Fruit fly (Drosophila melanogaster) whole organism, embryonic: ENCODE data around the gene Mtpalpha.
A peak's percentile ranks its signal among the peaks of the same experiment; 100 is the strongest.

Experiments
- Atf3 ChIP-seq: fragments of 200-800 bp; sonication (Bioruptor generic); optimal IDR thresholded peaks from 3 replicates; lab custom pipeline; 2016; ENCODE audit warnings: missing biosample characterization, missing genetic modification characterization
- B-H1 ChIP-seq: fragments of 200-800 bp; sonication (Bioruptor generic); IDR thresholded peaks from 3 replicates; pipeline ENCODE4 v1.3.6; 2022; ENCODE audit warnings: missing biosample characterization, missing genetic modification characterization
- CG10209 ChIP-seq: fragments of 200-800 bp; sonication (Bioruptor generic); optimal IDR thresholded peaks from 3 replicates; lab custom pipeline; 2017; ENCODE audit warnings: missing biosample characterization, mild to moderate bottlenecking, missing genetic modification characterization, missing genetic modification reagents
- CG10267 ChIP-seq: fragments of 200-800 bp; sonication (Bioruptor generic); optimal IDR thresholded peaks from 2 replicates; lab custom pipeline; 2018; ENCODE audit warnings: missing biosample characterization, mild to moderate bottlenecking, missing genetic modification characterization, moderate library complexity
- CG10654 ChIP-seq: fragments of 200-800 bp; sonication (Bioruptor generic); optimal IDR thresholded peaks from 2 replicates; lab custom pipeline; 2016; ENCODE audit warnings: missing biosample characterization, missing genetic modification characterization
- CG12391 ChIP-seq: fragments of 200-800 bp; sonication (Bioruptor generic); optimal IDR thresholded peaks from 3 replicates; lab custom pipeline; 2018; ENCODE audit warnings: missing biosample characterization, mild to moderate bottlenecking, missing genetic modification characterization, moderate library complexity
- CG13296 ChIP-seq: fragments of 200-800 bp; sonication (Bioruptor generic); optimal IDR thresholded peaks from 3 replicates; lab custom pipeline; 2018; ENCODE audit warnings: missing biosample characterization, mild to moderate bottlenecking, missing genetic modification characterization
- CG1529 ChIP-seq: fragments of 200-800 bp; sonication (Bioruptor generic); optimal IDR thresholded peaks from 3 replicates; lab custom pipeline; 2018; ENCODE audit warnings: missing biosample characterization, missing genetic modification characterization
- CG15514 ChIP-seq: fragments of 200-800 bp; sonication (Bioruptor generic); optimal IDR thresholded peaks from 3 replicates; lab custom pipeline; 2017; ENCODE audit warnings: missing biosample characterization, missing genetic modification characterization, mild to moderate bottlenecking, moderate library complexity, missing genetic modification reagents
- CG17361 ChIP-seq: fragments of 200-800 bp; sonication (Bioruptor generic); IDR thresholded peaks from 3 replicates; pipeline ENCODE4 v1.3.6; 2022; ENCODE audit warnings: missing biosample characterization, missing genetic modification characterization
- CG18599 ChIP-seq: fragments of 200-800 bp; sonication (Bioruptor generic); optimal IDR thresholded peaks from 3 replicates; lab custom pipeline; 2017; ENCODE audit warnings: missing biosample characterization, missing genetic modification characterization, mild to moderate bottlenecking, moderate library complexity, missing genetic modification reagents
- CG18619 ChIP-seq: fragments of 200-800 bp; sonication (Bioruptor generic); optimal IDR thresholded peaks from 3 replicates; lab custom pipeline; 2017; ENCODE audit warnings: missing biosample characterization, mild to moderate bottlenecking, missing genetic modification characterization
- CG32532 ChIP-seq: fragments of 200-800 bp; sonication (Bioruptor generic); IDR thresholded peaks from 2 replicates; pipeline ENCODE4 v1.3.6; 2022; ENCODE audit warnings: missing biosample characterization, missing genetic modification characterization
- CG32767 ChIP-seq: fragments of 200-800 bp; sonication (Bioruptor generic); IDR thresholded peaks from 2 replicates; pipeline ENCODE4 v1.3.6; 2022; ENCODE audit warnings: missing biosample characterization, missing genetic modification characterization
- CG34224 ChIP-seq: fragments of 200-800 bp; sonication (Bioruptor generic); IDR thresholded peaks from 3 replicates; pipeline ENCODE4 v1.3.6; 2022; ENCODE audit warnings: missing biosample characterization, missing genetic modification characterization; ENCODE audit not compliant: partially characterized antibody
- CG34422 ChIP-seq: fragments of 200-800 bp; sonication (Bioruptor generic); IDR thresholded peaks from 3 replicates; pipeline ENCODE4 v1.3.6; 2022; ENCODE audit warnings: missing biosample characterization, missing genetic modification characterization
- CG4820 ChIP-seq: fragments of 200-800 bp; sonication (Bioruptor generic); optimal IDR thresholded peaks from 3 replicates; lab custom pipeline; 2016; ENCODE audit warnings: missing biosample characterization, missing genetic modification characterization
- CG9437 ChIP-seq: fragments of 200-800 bp; sonication (Bioruptor generic); optimal IDR thresholded peaks from 2 replicates; lab custom pipeline; 2018; ENCODE audit warnings: missing biosample characterization, mild to moderate bottlenecking, missing genetic modification characterization
- CG9727 ChIP-seq: fragments of 200-800 bp; sonication (Bioruptor generic); optimal IDR thresholded peaks from 3 replicates; lab custom pipeline; 2017; ENCODE audit warnings: missing biosample characterization, mild to moderate bottlenecking, missing genetic modification characterization
- CG9817 ChIP-seq: fragments of 200-800 bp; sonication (Bioruptor generic); optimal IDR thresholded peaks from 2 replicates; lab custom pipeline; 2018; ENCODE audit warnings: missing biosample characterization, mild to moderate bottlenecking, missing genetic modification characterization, moderate library complexity
- CoRest ChIP-seq: fragments of 200-800 bp; sonication (Bioruptor generic); optimal IDR thresholded peaks from 3 replicates; lab custom pipeline; 2018; ENCODE audit warnings: missing biosample characterization, mild to moderate bottlenecking, missing genetic modification characterization, moderate library complexity
- CrebB ChIP-seq: fragments of 200-800 bp; sonication (Bioruptor generic); optimal IDR thresholded peaks from 3 replicates; lab custom pipeline; 2018; ENCODE audit warnings: missing biosample characterization, mild to moderate bottlenecking, missing genetic modification characterization
- Fer3 ChIP-seq: fragments of 200-800 bp; sonication (Bioruptor generic); optimal IDR thresholded peaks from 2 replicates; lab custom pipeline; 2018; ENCODE audit warnings: missing biosample characterization, mild to moderate bottlenecking, missing genetic modification characterization, moderate library complexity
- HmgZ ChIP-seq: fragments of 200-800 bp; sonication (Bioruptor generic); optimal IDR thresholded peaks from 2 replicates; lab custom pipeline; 2018; ENCODE audit warnings: missing biosample characterization, mild to moderate bottlenecking, missing genetic modification characterization
- Hmr ChIP-seq: fragments of 200-800 bp; sonication (Bioruptor generic); optimal IDR thresholded peaks from 3 replicates; lab custom pipeline; 2017; ENCODE audit warnings: mild to moderate bottlenecking, missing biosample characterization, missing genetic modification reagents, missing genetic modification characterization
- Hr39 ChIP-seq: fragments of >200 bp; optimal IDR thresholded peaks from 2 replicates; lab custom pipeline; 2017
- NFAT ChIP-seq: fragments of 200-800 bp; sonication (Bioruptor generic); IDR thresholded peaks from 2 replicates; pipeline ENCODE4 v1.3.6; 2022; ENCODE audit warnings: missing biosample characterization, missing genetic modification characterization
- Nf-YA ChIP-seq: fragments of 200-800 bp; sonication (Bioruptor generic); IDR thresholded peaks from 2 replicates; pipeline ENCODE4 v1.3.6; 2022; ENCODE audit warnings: missing biosample characterization, missing genetic modification characterization
- Nf-YC ChIP-seq: fragments of 200-800 bp; optimal IDR thresholded peaks from 3 replicates; lab custom pipeline; 2019; ENCODE audit warnings: missing biosample characterization, mild to moderate bottlenecking, missing genetic modification characterization, moderate library complexity
- Pdp1 ChIP-seq, 2 experiments: fragments of 200-800 bp; sonication (Bioruptor generic); optimal IDR thresholded peaks; 3 replicates each; lab custom pipeline; 2016; ENCODE audit warnings: missing biosample characterization in 2 of 2, missing genetic modification characterization in 2 of 2, mild to moderate bottlenecking in 1 of 2, moderate library complexity in 1 of 2
- Rfx ChIP-seq: fragments of 200-800 bp; sonication (Bioruptor generic); IDR thresholded peaks from 2 replicates; pipeline ENCODE4 v1.3.6; 2022; ENCODE audit warnings: missing biosample characterization, missing genetic modification characterization
- Side ChIP-seq: fragments of 200-800 bp; sonication (Bioruptor generic); optimal IDR thresholded peaks from 2 replicates; lab custom pipeline; 2016; ENCODE audit warnings: missing biosample characterization, missing genetic modification characterization
- Xrp1 ChIP-seq: fragments of 200-800 bp; sonication (Bioruptor generic); IDR thresholded peaks from 2 replicates; pipeline ENCODE4 v1.3.6; 2022; ENCODE audit warnings: missing biosample characterization, missing genetic modification characterization
- ac ChIP-seq: fragments of 200-800 bp; sonication (Bioruptor generic); optimal IDR thresholded peaks from 3 replicates; lab custom pipeline; 2017; ENCODE audit warnings: missing biosample characterization, mild to moderate bottlenecking, missing genetic modification characterization
- eyg ChIP-seq: fragments of 200-800 bp; sonication (Bioruptor generic); optimal IDR thresholded peaks from 3 replicates; lab custom pipeline; 2016; ENCODE audit warnings: missing biosample characterization, missing genetic modification characterization
- gcm ChIP-seq: fragments of 200-800 bp; sonication (Bioruptor generic); optimal IDR thresholded peaks from 2 replicates; lab custom pipeline; 2019; ENCODE audit warnings: missing biosample characterization, mild to moderate bottlenecking, missing genetic modification characterization, moderate library complexity
- hkb ChIP-seq, 2 experiments: fragments of 200-800 bp in 1 of 2; fragments of >200 bp in 1 of 2; sonication (Bioruptor generic) in 1 of 2; IDR thresholded peaks in 1 of 2; optimal IDR thresholded peaks in 1 of 2; 2 replicates each; pipeline versions ENCODE4 v1.3.6 to Lab custom; 2017 to 2022; ENCODE audit warnings: missing biosample characterization in 1 of 2, missing genetic modification characterization in 1 of 2
- lov ChIP-seq, 2 experiments: fragments of 200-800 bp in 1 of 2; fragments of >200 bp in 1 of 2; sonication (Bioruptor generic) in 1 of 2; IDR thresholded peaks in 1 of 2; optimal IDR thresholded peaks in 1 of 2; 2 replicates in 1 of 2; 3 replicates in 1 of 2; pipeline versions ENCODE4 v1.3.6 to Lab custom; 2017 to 2022; ENCODE audit warnings: missing biosample characterization in 1 of 2, missing genetic modification characterization in 1 of 2
- mam ChIP-seq: fragments of 200-800 bp; sonication (Bioruptor generic); optimal IDR thresholded peaks from 3 replicates; lab custom pipeline; 2016; ENCODE audit warnings: missing biosample characterization, missing genetic modification characterization
- nau ChIP-seq: fragments of 200-800 bp; sonication (Bioruptor generic); optimal IDR thresholded peaks from 3 replicates; lab custom pipeline; 2017; ENCODE audit warnings: missing biosample characterization, mild to moderate bottlenecking, missing genetic modification characterization, missing genetic modification reagents
- pnt ChIP-seq: fragments of 200-800 bp; sonication (Bioruptor generic); optimal IDR thresholded peaks from 3 replicates; lab custom pipeline; 2016; ENCODE audit warnings: missing biosample characterization, missing genetic modification characterization
- prd ChIP-seq, 3 experiments: fragments of >200 bp in 2 of 3; fragments of 200-800 bp in 1 of 3; sonication (Bioruptor generic) in 1 of 3; optimal IDR thresholded peaks in 2 of 3; IDR thresholded peaks in 1 of 3; 2 replicates in 2 of 3; 3 replicates in 1 of 3; pipeline versions ENCODE4 v1.3.6 to Lab custom; 2017 to 2022; ENCODE audit warnings: missing biosample characterization in 1 of 3, missing genetic modification characterization in 1 of 3
- shn ChIP-seq: fragments of 200-800 bp; sonication (Bioruptor generic); optimal IDR thresholded peaks from 3 replicates; lab custom pipeline; 2016; ENCODE audit warnings: missing biosample characterization, missing genetic modification characterization
- slou ChIP-seq: fragments of 200-800 bp; sonication (Bioruptor generic); optimal IDR thresholded peaks from 3 replicates; lab custom pipeline; 2016; ENCODE audit warnings: missing biosample characterization, missing genetic modification characterization
- sob ChIP-seq: fragments of 200-800 bp; sonication (Bioruptor generic); IDR thresholded peaks from 2 replicates; pipeline ENCODE4 v1.3.6; 2022; ENCODE audit warnings: missing biosample characterization, missing genetic modification characterization
- tap ChIP-seq: fragments of 200-800 bp; optimal IDR thresholded peaks from 3 replicates; lab custom pipeline; 2019; ENCODE audit warnings: missing biosample characterization, mild to moderate bottlenecking, missing genetic modification characterization, moderate library complexity
- tin ChIP-seq: fragments of 200-800 bp; sonication (Bioruptor generic); optimal IDR thresholded peaks from 3 replicates; lab custom pipeline; 2016; ENCODE audit warnings: missing biosample characterization, missing genetic modification characterization
- wek ChIP-seq: fragments of 200-800 bp; sonication (Bioruptor generic); optimal IDR thresholded peaks from 3 replicates; lab custom pipeline; 2018; ENCODE audit warnings: missing biosample characterization, mild to moderate bottlenecking, missing genetic modification characterization, moderate library complexity
- wor ChIP-seq: fragments of 200-800 bp; sonication (Bioruptor generic); IDR thresholded peaks from 2 replicates; pipeline ENCODE4 v1.3.6; 2022; ENCODE audit warnings: missing biosample characterization, missing genetic modification characterization

The Mtpalpha gene

dm6 chr2L:9564527-9564926 lies 12.0 kb downstream of the Mtpalpha start (continued):
- no peak for TF ChIP-seq CG34224 (GFP tag; lab: Robert Waterston, UW)
- no peak for TF ChIP-seq CrebB
- TF ChIP-seq CG34422 (GFP tag; lab: Robert Waterston, UW), result 0 out of 3 replicates have a peak, but pooled peaks have one; percentile 18
- TF ChIP-seq lov (optimal IDR thresholded peaks at IDR 0.05; lab: Kevin White, UChicago), result no peak
- TF ChIP-seq lov (GFP tag; IDR thresholded peaks at IDR 0.05; lab: Robert Waterston, UW), result no peak
- peak; percentile 31 for TF ChIP-seq CG9727 (GFP tag; lab: Kevin White, UChicago)
- no peak for TF ChIP-seq Hr39 (lab: Kevin White, UChicago)
- no peak for TF ChIP-seq tin (GFP tag; lab: Kevin White, UChicago)
- no peak for TF ChIP-seq HmgZ (tag; lab: Kevin White, UChicago)
- no peak for TF ChIP-seq Side (GFP tag; lab: Kevin White, UChicago)
- TF ChIP-seq CG10267 (tag; lab: Kevin White, UChicago), result peak; percentile 12
- TF ChIP-seq hkb (optimal IDR thresholded peaks at IDR 0.05; lab: Kevin White, UChicago), result no peak
- TF ChIP-seq hkb (GFP tag; IDR thresholded peaks at IDR 0.05; lab: Robert Waterston, UW), result peak; percentile 33; the same call in 1 of the 2 replicates
- no peak for TF ChIP-seq mam (GFP tag; lab: Kevin White, UChicago)
- no peak for TF ChIP-seq pnt (GFP tag; lab: Kevin White, UChicago)
- TF ChIP-seq CG18619 (GFP tag; lab: Kevin White, UChicago), result peak; percentile 32
- TF ChIP-seq ac (GFP tag; lab: Kevin White, UChicago), result no peak
- peak; percentile 56 for TF ChIP-seq gcm (GFP tag; lab: Kevin White, UChicago)
- TF ChIP-seq CG32532, result peak; percentile 28; the same call in 1 of the 2 replicates
- TF ChIP-seq CG32767 (GFP tag; lab: Robert Waterston, UW), result 0 out of 2 replicates have a peak, but pooled peaks have one; percentile 33
- peak; percentile 38; the same call in 1 of the 2 replicates for TF ChIP-seq Nf-YA (GFP tag; lab: Robert Waterston, UW)
- peak; percentile 68 for TF ChIP-seq CG18599
- peak; percentile 63 for TF ChIP-seq Hmr
- peak; percentile 64 for TF ChIP-seq CG17361 (GFP tag; lab: Robert Waterston, UW)
- TF ChIP-seq Nf-YC (tag; lab: Kevin White, UChicago), result peak; percentile 26
- peak; percentile 57 for TF ChIP-seq CG9817 (tag; lab: Kevin White, UChicago)
- 0 out of 2 replicates have a peak, but pooled peaks have one; percentile 29 for TF ChIP-seq Xrp1 (GFP tag; lab: Robert Waterston, UW)
- TF ChIP-seq CG10209, result peak; percentile 45
- TF ChIP-seq eyg (GFP tag; lab: Kevin White, UChicago), result no peak
- no peak for TF ChIP-seq slou (GFP tag; lab: Kevin White, UChicago)
- TF ChIP-seq Rfx, result peak; percentile 32; the same call in 1 of the 2 replicates
- no peak for TF ChIP-seq CG4820 (GFP tag; lab: Kevin White, UChicago)
- peak; percentile 26 for TF ChIP-seq tap
- TF ChIP-seq Pdp1 (GFP tag; optimal IDR thresholded peaks at IDR 0.05; lab: Kevin White, UChicago), result no peak
- TF ChIP-seq CG9437, result peak; percentile 16
- TF ChIP-seq CG13296 (GFP tag; lab: Kevin White, UChicago), result peak; percentile 49
- TF ChIP-seq prd (optimal IDR thresholded peaks at IDR 0.05; lab: Kevin White, UChicago), result no peak
- TF ChIP-seq prd (GFP tag; IDR thresholded peaks at IDR 0.05; lab: Robert Waterston, UW), result peak; percentile 29; the same call in 1 of the 3 replicates
- peak; percentile 31 for TF ChIP-seq CG10654 (GFP tag; lab: Kevin White, UChicago)
- no peak for TF ChIP-seq Atf3
- TF ChIP-seq CG12391, result peak; percentile 49
- 0 out of 3 replicates have a peak, but pooled peaks have one; percentile 14 for TF ChIP-seq B-H1 (GFP tag; lab: Robert Waterston, UW)
- TF ChIP-seq wor, result 0 out of 2 replicates have a peak, but pooled peaks have one; percentile 14
- no peak for TF ChIP-seq wek (GFP tag; lab: Kevin White, UChicago)
- TF ChIP-seq shn (GFP tag; lab: Kevin White, UChicago), result no peak
- peak; percentile 63 for TF ChIP-seq CoRest (tag; lab: Kevin White, UChicago)
- peak; percentile 49 for TF ChIP-seq Fer3 (tag; lab: Kevin White, UChicago)
- peak; percentile 16 for TF ChIP-seq CG15514 (GFP tag; lab: Kevin White, UChicago)
- TF ChIP-seq CG1529 (GFP tag; lab: Kevin White, UChicago), result no peak
- no peak for TF ChIP-seq sob (GFP tag; lab: Robert Waterston, UW)
- no peak for TF ChIP-seq NFAT (GFP tag; lab: Robert Waterston, UW)
- peak; percentile 9 for TF ChIP-seq nau (GFP tag; lab: Kevin White, UChicago)
